Worm (Caenorhabditis elegans) whole organism, L1 larva: Measurements from ENCODE around the gene mgl-1.

Source experiments
- C34B4.2 ChIP-seq: sonication (generic microtip); optimal IDR thresholded peaks from 2 replicates; lab custom pipeline; 2017; ENCODE audit warnings: mild to moderate bottlenecking, missing genetic modification characterization, missing compliant biosample characterization
- F16B12.6 ChIP-seq: fragments of 150-350 bp; optimal IDR thresholded peaks from 2 replicates; lab custom pipeline; 2014; ENCODE audit warnings: missing biosample characterization, missing genetic modification characterization
- aha-1 ChIP-seq: fragments of 150-350 bp; optimal IDR thresholded peaks from 2 replicates; lab custom pipeline; 2014; ENCODE audit warnings: missing biosample characterization, missing genetic modification characterization
- aly-2 ChIP-seq: fragments of 150-350 bp; optimal IDR thresholded peaks from 2 replicates; lab custom pipeline; 2014; ENCODE audit warnings: missing biosample characterization, missing genetic modification characterization
- blmp-1 ChIP-seq: fragments of 150-350 bp; optimal IDR thresholded peaks from 2 replicates; lab custom pipeline; 2014; ENCODE audit warnings: missing biosample characterization, missing genetic modification characterization
- ceh-8 ChIP-seq: fragments of 200-800 bp; sonication (Bioruptor generic); optimal IDR thresholded peaks from 2 replicates; lab custom pipeline; 2018; ENCODE audit warnings: mild to moderate bottlenecking, missing genetic modification characterization, moderate library complexity, missing compliant biosample characterization
- efl-1 ChIP-seq, 4 experiments: fragments of 150-350 bp; optimal IDR thresholded peaks in 3 of 4; peaks in 1 of 4; 1 replicate in 1 of 4; 2 replicates in 3 of 4; lab custom pipeline; 2014; ENCODE audit warnings: missing biosample characterization in 2 of 4, missing genetic modification characterization in 2 of 4, missing genetic modification reagents in 2 of 4
- efl-3 ChIP-seq: fragments of 200-800 bp; sonication (Bioruptor generic); optimal IDR thresholded peaks from 2 replicates; lab custom pipeline; 2018; ENCODE audit warnings: mild to moderate bottlenecking, missing genetic modification characterization, missing compliant biosample characterization
- egl-27 ChIP-seq, 2 experiments: fragments of 150-350 bp in 1 of 2; sonication (generic microtip); optimal IDR thresholded peaks; 3 replicates each; lab custom pipeline; 2017 to 2018; ENCODE audit warnings: missing biosample characterization in 2 of 2, missing genetic modification characterization in 2 of 2, missing genetic modification reagents in 2 of 2
- elt-2 ChIP-seq: sonication (generic microtip); optimal IDR thresholded peaks from 2 replicates; lab custom pipeline; 2016; ENCODE audit warnings: missing genetic modification characterization, mild to moderate bottlenecking, inconsistent platforms, missing compliant biosample characterization, missing genetic modification reagents
- elt-3 ChIP-seq, 6 experiments: fragments of 150-350 bp in 1 of 6; sonication (generic microtip); optimal IDR thresholded peaks; 2 replicates each; lab custom pipeline; 2017 to 2018; ENCODE audit warnings: missing biosample characterization in 6 of 6, missing genetic modification characterization in 6 of 6, inconsistent platforms in 1 of 6
- ets-5 ChIP-seq: fragments of 200-800 bp; sonication (Bioruptor generic); IDR thresholded peaks from 2 replicates; pipeline ENCODE4 v1.3.6; 2022; ENCODE audit warnings: missing genetic modification characterization, missing compliant biosample characterization
- fkh-10 ChIP-seq: sonication (generic microtip); optimal IDR thresholded peaks from 2 replicates; lab custom pipeline; 2017; ENCODE audit warnings: missing biosample characterization, missing genetic modification reagents, missing genetic modification characterization
- fkh-4 ChIP-seq: sonication (generic microtip); optimal IDR thresholded peaks from 2 replicates; lab custom pipeline; 2016; ENCODE audit warnings: missing compliant biosample characterization, missing genetic modification characterization, borderline replicate concordance
- grh-1 ChIP-seq: fragments of 200-800 bp; sonication (Bioruptor generic); IDR thresholded peaks from 2 replicates; pipeline ENCODE4 v1.3.6; 2022; ENCODE audit warnings: missing genetic modification reagents, missing genetic modification characterization, missing compliant biosample characterization
- hlh-4 ChIP-seq: sonication (generic microtip); optimal IDR thresholded peaks from 2 replicates; lab custom pipeline; 2016; ENCODE audit warnings: mild to moderate bottlenecking, missing genetic modification characterization, missing compliant biosample characterization
- lin-14 ChIP-seq: fragments of 200-800 bp; sonication (Bioruptor generic); optimal IDR thresholded peaks from 2 replicates; lab custom pipeline; 2018; ENCODE audit warnings: mild to moderate bottlenecking, missing genetic modification characterization, moderate library complexity, missing compliant biosample characterization
- lin-35 ChIP-seq, 2 experiments: fragments of 150-350 bp; optimal IDR thresholded peaks; 2 replicates each; lab custom pipeline; 2014; ENCODE audit warnings: missing biosample characterization in 2 of 2, missing genetic modification characterization in 2 of 2, missing genetic modification reagents in 2 of 2
- lsy-2 ChIP-seq, 2 experiments: fragments of 150-350 bp; optimal IDR thresholded peaks; 2 replicates each; lab custom pipeline; 2014; ENCODE audit warnings: missing biosample characterization in 2 of 2, missing genetic modification characterization in 2 of 2
- mdl-1 ChIP-seq, 2 experiments: fragments of 150-350 bp; optimal IDR thresholded peaks; 2 replicates each; lab custom pipeline; 2014 to 2017; ENCODE audit warnings: missing biosample characterization in 2 of 2, missing genetic modification characterization in 2 of 2, inconsistent platforms in 1 of 2
- nhr-20 ChIP-seq: sonication (generic microtip); optimal IDR thresholded peaks from 2 replicates; lab custom pipeline; 2016; ENCODE audit warnings: mild to moderate bottlenecking, missing genetic modification characterization, missing compliant biosample characterization
- nhr-28 ChIP-seq: fragments of 150-350 bp; optimal IDR thresholded peaks from 2 replicates; lab custom pipeline; 2014; ENCODE audit warnings: missing biosample characterization, missing genetic modification characterization
- nhr-71 ChIP-seq: sonication (generic microtip); optimal IDR thresholded peaks from 2 replicates; lab custom pipeline; 2016; ENCODE audit warnings: mild to moderate bottlenecking, missing genetic modification characterization, moderate library complexity, missing compliant biosample characterization
- nhr-76 ChIP-seq: sonication (generic microtip); optimal IDR thresholded peaks from 2 replicates; lab custom pipeline; 2017; ENCODE audit warnings: missing biosample characterization, missing genetic modification characterization
- nhr-77 ChIP-seq: fragments of 150-350 bp; optimal IDR thresholded peaks from 2 replicates; lab custom pipeline; 2014; ENCODE audit warnings: missing biosample characterization, missing genetic modification characterization
- nhr-84 ChIP-seq: sonication (generic microtip); optimal IDR thresholded peaks from 2 replicates; lab custom pipeline; 2017; ENCODE audit warnings: missing biosample characterization, missing genetic modification characterization
- nhr-85 ChIP-seq: sonication (generic microtip); peaks from one replicate; lab custom pipeline; 2016; ENCODE audit warnings: missing genetic modification characterization, inconsistent platforms, missing compliant biosample characterization
- nhr-90 ChIP-seq: sonication (generic microtip); optimal IDR thresholded peaks from 2 replicates; lab custom pipeline; 2016; ENCODE audit warnings: mild to moderate bottlenecking, missing genetic modification characterization, missing compliant biosample characterization; ENCODE audit not compliant: poor library complexity
- pag-3 ChIP-seq: sonication (generic microtip); optimal IDR thresholded peaks from 2 replicates; lab custom pipeline; 2017; ENCODE audit warnings: missing genetic modification characterization, mild to moderate bottlenecking, missing compliant biosample characterization, antibody characterized with exemption, borderline replicate concordance; ENCODE audit not compliant: insufficient read depth
- pqm-1 ChIP-seq: sonication (generic microtip); optimal IDR thresholded peaks from 3 replicates; lab custom pipeline; 2017; ENCODE audit warnings: missing biosample characterization, missing genetic modification characterization
- rnt-1 ChIP-seq: sonication (generic microtip); optimal IDR thresholded peaks from 2 replicates; lab custom pipeline; 2016; ENCODE audit warnings: mild to moderate bottlenecking, missing genetic modification characterization, moderate library complexity, missing compliant biosample characterization
- snpc-4 ChIP-seq: fragments of 150-350 bp; optimal IDR thresholded peaks from 2 replicates; lab custom pipeline; 2014; ENCODE audit warnings: missing biosample characterization, missing genetic modification characterization
- sptf-1 ChIP-seq: fragments of 150-350 bp; optimal IDR thresholded peaks from 2 replicates; lab custom pipeline; 2014; ENCODE audit warnings: missing biosample characterization, missing genetic modification characterization
- sup-37 ChIP-seq: fragments of 200-800 bp; sonication (Bioruptor generic); optimal IDR thresholded peaks from 2 replicates; lab custom pipeline; 2018; ENCODE audit warnings: mild to moderate bottlenecking, missing genetic modification characterization, missing compliant biosample characterization
- swsn-7 ChIP-seq: sonication (generic microtip); optimal IDR thresholded peaks from 2 replicates; lab custom pipeline; 2016; ENCODE audit warnings: missing genetic modification characterization, missing compliant biosample characterization
- tbx-2 ChIP-seq: sonication (generic microtip); optimal IDR thresholded peaks from 2 replicates; lab custom pipeline; 2016; ENCODE audit warnings: missing genetic modification characterization, missing compliant biosample characterization
- unc-130 ChIP-seq: fragments of 150-350 bp; optimal IDR thresholded peaks from 2 replicates; lab custom pipeline; 2017; ENCODE audit warnings: missing biosample characterization, missing genetic modification characterization, inconsistent platforms
- unc-62 ChIP-seq: fragments of 150-350 bp; optimal IDR thresholded peaks from 2 replicates; lab custom pipeline; 2014; ENCODE audit warnings: missing biosample characterization, missing genetic modification reagents, missing genetic modification characterization
- unc-86 ChIP-seq: sonication (generic microtip); optimal IDR thresholded peaks from 2 replicates; lab custom pipeline; 2016; ENCODE audit warnings: missing genetic modification characterization, missing compliant biosample characterization
- vab-15 ChIP-seq: sonication (generic microtip); optimal IDR thresholded peaks from 2 replicates; lab custom pipeline; 2017; ENCODE audit warnings: missing genotype, mild to moderate bottlenecking, missing genetic modification characterization, missing compliant biosample characterization
- xbp-1 ChIP-seq: sonication (generic microtip); optimal IDR thresholded peaks from 2 replicates; lab custom pipeline; 2016; ENCODE audit warnings: missing genetic modification characterization, missing compliant biosample characterization
- zip-4 ChIP-seq: fragments of 200-800 bp; sonication (Bioruptor generic); optimal IDR thresholded peaks from 2 replicates; lab custom pipeline; 2018; ENCODE audit warnings: mild to moderate bottlenecking, missing genetic modification characterization, moderate library complexity, missing compliant biosample characterization
- ztf-4 ChIP-seq: fragments of 150-350 bp; optimal IDR thresholded peaks from 2 replicates; lab custom pipeline; 2014; ENCODE audit warnings: missing biosample characterization, missing genetic modification characterization

Gene mgl-1

DNA sequence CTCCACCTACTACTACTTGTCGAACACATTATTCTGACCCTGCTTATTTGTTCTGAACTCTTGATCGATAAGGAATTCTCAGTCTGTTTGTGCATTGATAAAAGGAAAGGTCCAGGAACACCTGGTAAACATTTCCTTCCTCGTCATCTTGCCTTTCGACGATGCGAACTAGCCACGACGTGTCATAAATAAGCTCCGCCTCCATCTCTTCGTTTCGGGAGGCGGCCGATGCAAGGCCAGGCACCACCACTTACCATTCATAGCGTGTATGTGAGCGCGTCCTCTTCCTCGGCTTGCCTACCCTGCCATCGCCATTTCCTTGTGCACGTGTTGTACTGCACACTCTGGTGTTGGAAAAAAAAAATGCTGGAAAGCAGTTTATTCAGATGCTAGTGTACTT is 12.8 kb upstream of the mgl-1 start:
- peak; percentile 6 for TF ChIP-seq lin-14 (GFP tag; lab: Kevin White, UChicago)
- TF ChIP-seq aly-2, result no peak

DNA sequence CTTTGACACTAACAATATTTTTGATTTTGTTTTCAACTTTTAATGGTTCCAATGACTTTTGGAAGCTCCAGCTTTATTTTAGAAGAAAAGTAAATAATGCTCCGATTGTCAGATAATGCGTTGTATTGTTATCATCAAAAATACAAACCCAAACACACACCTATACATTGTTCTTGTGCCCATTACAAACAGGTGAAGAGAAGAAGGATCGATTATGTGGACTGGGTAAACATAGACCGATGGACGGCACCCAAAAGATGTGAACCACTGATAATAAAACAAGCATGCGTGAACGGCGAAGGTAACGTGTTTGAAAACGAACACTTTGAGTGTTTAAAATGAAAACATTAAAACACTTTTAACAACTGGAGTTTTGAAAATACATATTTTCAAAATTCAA is 11.1 kb upstream of the mgl-1 start:
- no peak for TF ChIP-seq efl-3 (GFP tag; lab: Kevin White, UChicago)
- no peak for TF ChIP-seq hlh-4
- no peak for TF ChIP-seq lsy-2 (tag; optimal IDR thresholded peaks at IDR 0.05; lab: Kevin White, UChicago)
- TF ChIP-seq fkh-4, result no peak
- TF ChIP-seq rnt-1 (tag; lab: Kevin White, UChicago), result no peak
- no peak for TF ChIP-seq xbp-1 (tag; lab: Kevin White, UChicago)
- TF ChIP-seq sup-37, result no peak
- no peak for TF ChIP-seq nhr-85 (tag; lab: Kevin White, UChicago)
- no peak for TF ChIP-seq pqm-1
- TF ChIP-seq sptf-1 (tag; lab: Kevin White, UChicago), result no peak
- TF ChIP-seq ets-5, result no peak
- no peak for TF ChIP-seq lin-35 (GFP tag; optimal IDR thresholded peaks at IDR 0.05; lab: Kevin White, UChicago)
- TF ChIP-seq nhr-76 (tag; lab: Kevin White, UChicago), result no peak
- no peak for TF ChIP-seq C34B4.2
- TF ChIP-seq grh-1 (GFP tag; lab: Robert Waterston, UW), result no peak
- TF ChIP-seq F16B12.6 (tag; lab: Kevin White, UChicago), result no peak

DNA sequence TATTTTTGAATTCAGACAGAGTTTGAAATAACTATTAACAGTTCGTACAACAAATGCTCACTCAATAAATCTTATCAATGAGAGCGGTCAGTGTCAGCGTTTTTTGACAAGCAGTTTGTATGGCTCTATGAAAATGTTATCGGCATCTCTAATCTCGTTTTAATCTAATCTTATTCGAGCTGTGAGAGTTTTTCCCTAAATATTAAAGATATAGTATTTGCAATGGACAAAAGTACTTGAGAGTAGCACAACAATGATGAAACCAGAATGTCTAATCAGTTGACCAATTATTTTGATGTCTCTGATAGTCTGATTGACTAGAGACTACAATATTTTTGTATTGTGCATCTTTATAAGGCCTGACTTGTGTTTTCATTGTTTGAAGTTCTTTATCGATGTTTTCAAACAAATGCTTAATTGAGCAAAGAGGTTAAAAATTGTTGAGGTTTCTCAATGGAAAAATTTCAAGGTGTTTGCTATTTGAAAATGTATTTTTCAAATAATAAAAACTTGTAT is 8.8 kb upstream of the mgl-1 start, which contains the start of gene F19C6.5:
Gene F19C6.5, minus strand, starts transcription at position 51 of the 516 bp plus-strand sequence.
- peak; percentile 35 for TF ChIP-seq elt-2 (tag; lab: Kevin White, UChicago)
- no peak for TF ChIP-seq unc-62 (GFP tag; lab: Kevin White, UChicago)

DNA sequence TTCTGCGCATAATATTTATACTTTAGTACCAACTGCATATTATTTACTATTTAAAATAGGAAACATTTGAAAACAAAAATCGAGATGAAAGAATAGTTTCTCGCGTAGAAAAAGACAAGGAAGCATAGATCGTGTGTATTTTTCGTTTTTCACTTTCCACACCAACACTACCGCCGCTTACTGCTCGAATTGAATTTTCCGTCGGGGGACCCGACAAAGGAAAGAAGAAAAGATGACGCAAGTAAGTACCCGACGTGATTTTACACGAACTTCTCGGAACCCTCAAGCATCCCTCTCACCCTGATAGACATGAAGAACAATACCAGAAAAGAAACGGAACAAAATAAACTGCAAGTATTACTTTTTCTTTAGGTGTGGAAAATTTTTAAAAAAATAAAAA is 5.2 kb upstream of the mgl-1 start:
- no peak for TF ChIP-seq nhr-71
- TF ChIP-seq lin-14 (GFP tag; lab: Kevin White, UChicago), result peak; percentile 8
- peak; percentile 64 for TF ChIP-seq fkh-10 (GFP tag; lab: Kevin White, UChicago)

DNA sequence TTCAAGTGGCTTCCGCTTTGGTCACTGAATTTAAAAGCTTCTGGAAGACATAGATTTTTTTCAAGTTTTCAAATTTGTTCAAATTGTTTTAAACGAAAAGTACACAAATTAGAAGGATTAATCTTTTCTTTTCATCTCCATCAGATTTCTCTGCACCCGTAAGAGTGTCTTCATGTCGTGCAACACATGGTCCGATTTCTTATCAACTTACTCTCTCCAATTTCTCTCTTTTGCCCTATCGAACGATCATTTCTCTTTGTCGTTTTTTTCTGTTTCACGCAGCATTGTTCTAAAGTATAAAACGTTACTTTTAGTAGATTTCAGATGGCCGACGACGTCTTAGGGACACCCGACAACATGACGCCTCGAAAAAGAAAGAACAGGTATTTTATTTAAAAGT is 10.8 kb downstream of the mgl-1 start, which contains the start of gene pssy-1:
Gene pssy-1, plus strand, starts transcription at position 318 of the 400 bp plus-strand sequence.
- no peak for TF ChIP-seq tbx-2 (tag; lab: Kevin White, UChicago)
- no peak for TF ChIP-seq pag-3
- no peak for TF ChIP-seq aha-1 (tag; lab: Kevin White, UChicago)
- TF ChIP-seq nhr-77 (tag; lab: Kevin White, UChicago), result no peak
- TF ChIP-seq snpc-4, result no peak
- TF ChIP-seq nhr-76 (tag; lab: Kevin White, UChicago), result no peak
- TF ChIP-seq efl-1 (optimal IDR thresholded peaks at IDR 0.05; lab: Kevin White, UChicago), result no peak
- peak in 1 of 2 experiments; percentile 38 for TF ChIP-seq efl-1 (GFP tag; optimal IDR thresholded peaks at IDR 0.05 in 1 of 2; lab: Kevin White, UChicago)
- peak in 1 of 6 experiments; percentile 26 for TF ChIP-seq elt-3 (tag; optimal IDR thresholded peaks at IDR 0.05; lab: Kevin White, UChicago)
- TF ChIP-seq elt-2 (tag; lab: Kevin White, UChicago), result no peak
- TF ChIP-seq zip-4 (GFP tag; lab: Kevin White, UChicago), result no peak
- TF ChIP-seq egl-27 (tag; optimal IDR thresholded peaks at IDR 0.05; lab: Kevin White, UChicago), result no peak
- no peak for TF ChIP-seq nhr-90 (tag; lab: Kevin White, UChicago)
- no peak for TF ChIP-seq nhr-84
- no peak for TF ChIP-seq nhr-28 (tag; lab: Kevin White, UChicago)
- no peak for TF ChIP-seq unc-86 (tag; lab: Kevin White, UChicago)
- no peak for TF ChIP-seq ztf-4 (tag; lab: Kevin White, UChicago)
- no peak for TF ChIP-seq vab-15 (tag; lab: Kevin White, UChicago)
- TF ChIP-seq mdl-1 (tag; optimal IDR thresholded peaks at IDR 0.05; lab: Kevin White, UChicago), result no peak
- TF ChIP-seq nhr-20, result peak; percentile 50
- TF ChIP-seq blmp-1 (tag; lab: Kevin White, UChicago), result peak; percentile 68
- peak; percentile 25 for TF ChIP-seq nhr-71
- no peak for TF ChIP-seq ceh-8 (GFP tag; lab: Kevin White, UChicago)
- TF ChIP-seq unc-62 (GFP tag; lab: Kevin White, UChicago), result no peak
- TF ChIP-seq F16B12.6 (tag; lab: Kevin White, UChicago), result no peak
- no peak for TF ChIP-seq grh-1 (GFP tag; lab: Robert Waterston, UW)
- TF ChIP-seq hlh-4, result no peak
- TF ChIP-seq nhr-85 (tag; lab: Kevin White, UChicago), result peak; percentile 33
- no peak for TF ChIP-seq swsn-7 (tag; lab: Kevin White, UChicago)
- TF ChIP-seq unc-130 (tag; lab: Kevin White, UChicago), result peak; percentile 11
